Fruit fly (Drosophila melanogaster) whole organism, prepupa: Measurements from ENCODE around the gene CG33647.
A peak's percentile ranks its signal among the peaks of the same experiment; 100 is the strongest.

Experiments used
- Blimp-1 ChIP-seq: fragments of 200-800 bp; sonication (Bioruptor generic); optimal IDR thresholded peaks from 3 replicates; lab custom pipeline; 2017; ENCODE audit warnings: missing biosample characterization, missing genetic modification characterization, mild to moderate bottlenecking, moderate library complexity, missing genetic modification reagents
- CG10631 ChIP-seq: fragments of 200-800 bp; sonication (Bioruptor generic); optimal IDR thresholded peaks from 2 replicates; lab custom pipeline; 2016; ENCODE audit warnings: missing biosample characterization, missing genetic modification characterization
- CG10669 ChIP-seq: fragments of 200-800 bp; sonication (Bioruptor generic); optimal IDR thresholded peaks from 3 replicates; lab custom pipeline; 2018; ENCODE audit warnings: missing biosample characterization, mild to moderate bottlenecking, missing genetic modification characterization, moderate library complexity
- CG11902 ChIP-seq: fragments of 200-800 bp; sonication (Bioruptor generic); optimal IDR thresholded peaks from 3 replicates; lab custom pipeline; 2016; ENCODE audit warnings: missing biosample characterization, missing genetic modification characterization
- CG15336 ChIP-seq: fragments of 200-800 bp; sonication (Bioruptor generic); IDR thresholded peaks from 2 replicates; pipeline ENCODE4 v1.3.6; 2022; ENCODE audit warnings: missing biosample characterization, missing genetic modification characterization
- CG1621 ChIP-seq: fragments of 200-800 bp; sonication (Bioruptor generic); optimal IDR thresholded peaks from 3 replicates; lab custom pipeline; 2018; ENCODE audit warnings: missing biosample characterization, mild to moderate bottlenecking, missing genetic modification characterization
- CG16779 ChIP-seq: fragments of 200-800 bp; sonication (Bioruptor generic); optimal IDR thresholded peaks from 3 replicates; lab custom pipeline; 2017; ENCODE audit warnings: missing biosample characterization, mild to moderate bottlenecking, missing genetic modification characterization
- CG3032 ChIP-seq: fragments of 200-800 bp; optimal IDR thresholded peaks from 2 replicates; lab custom pipeline; 2019; ENCODE audit warnings: missing biosample characterization, mild to moderate bottlenecking, missing genetic modification characterization, moderate library complexity
- CG31627 ChIP-seq: fragments of 200-800 bp; sonication (Bioruptor generic); optimal IDR thresholded peaks from 3 replicates; lab custom pipeline; 2016; ENCODE audit warnings: missing biosample characterization, missing genetic modification characterization
- CG32006 ChIP-seq: fragments of 200-800 bp; sonication (Bioruptor generic); optimal IDR thresholded peaks from 3 replicates; lab custom pipeline; 2017; ENCODE audit warnings: missing biosample characterization, mild to moderate bottlenecking, missing genetic modification characterization
- CG34406 ChIP-seq: fragments of 200-800 bp; sonication (Bioruptor generic); optimal IDR thresholded peaks from 3 replicates; lab custom pipeline; 2016; ENCODE audit warnings: missing biosample characterization, missing genetic modification characterization
- CG3919 ChIP-seq: fragments of 200-800 bp; sonication (Bioruptor generic); optimal IDR thresholded peaks from 3 replicates; lab custom pipeline; 2016; ENCODE audit warnings: missing biosample characterization, missing genetic modification characterization
- CG4318 ChIP-seq: fragments of 200-800 bp; sonication (Bioruptor generic); optimal IDR thresholded peaks from 3 replicates; lab custom pipeline; 2017; ENCODE audit warnings: missing biosample characterization, mild to moderate bottlenecking, missing genetic modification characterization
- CG6792 ChIP-seq: fragments of 200-800 bp; sonication (Bioruptor generic); optimal IDR thresholded peaks from 3 replicates; lab custom pipeline; 2016; ENCODE audit warnings: missing biosample characterization, missing genetic modification characterization
- CG6808 ChIP-seq: fragments of 200-800 bp; sonication (Bioruptor generic); optimal IDR thresholded peaks from 3 replicates; lab custom pipeline; 2017; ENCODE audit warnings: missing biosample characterization, missing genetic modification characterization, mild to moderate bottlenecking, moderate library complexity, missing genetic modification reagents
- CG6854 ChIP-seq: fragments of 200-800 bp; sonication (Bioruptor generic); optimal IDR thresholded peaks from 2 replicates; lab custom pipeline; 2017; ENCODE audit warnings: missing biosample characterization, mild to moderate bottlenecking, missing genetic modification characterization
- CG7368 ChIP-seq: fragments of 200-800 bp; sonication (Bioruptor generic); optimal IDR thresholded peaks from 3 replicates; lab custom pipeline; 2016; ENCODE audit warnings: missing biosample characterization, missing genetic modification characterization
- CG8119 ChIP-seq: fragments of 200-800 bp; sonication (Bioruptor generic); IDR thresholded peaks from 3 replicates; pipeline ENCODE4 v1.3.6; 2022; ENCODE audit warnings: missing biosample characterization, missing genetic modification characterization
- CG8632 ChIP-seq: fragments of 200-800 bp; sonication (Bioruptor generic); optimal IDR thresholded peaks from 3 replicates; lab custom pipeline; 2016; ENCODE audit warnings: missing biosample characterization, missing genetic modification characterization
- Eip93F ChIP-seq: fragments of 200-800 bp; sonication (Bioruptor generic); optimal IDR thresholded peaks from 2 replicates; lab custom pipeline; 2016; ENCODE audit warnings: missing biosample characterization, mild to moderate bottlenecking, missing genetic modification characterization
- Ets21C ChIP-seq: fragments of 200-800 bp; sonication (Bioruptor generic); optimal IDR thresholded peaks from 3 replicates; lab custom pipeline; 2016; ENCODE audit warnings: missing biosample characterization, missing genetic modification characterization
- Ets96B ChIP-seq: fragments of 200-800 bp; optimal IDR thresholded peaks from 2 replicates; lab custom pipeline; 2019; ENCODE audit warnings: missing biosample characterization, mild to moderate bottlenecking, missing genetic modification characterization, moderate library complexity
- Gug ChIP-seq: fragments of 200-800 bp; sonication (Bioruptor generic); IDR thresholded peaks from 2 replicates; pipeline ENCODE4 v1.3.6; 2022; ENCODE audit warnings: missing biosample characterization, missing genetic modification characterization
- Hr39 ChIP-seq: fragments of 200-800 bp; sonication (Bioruptor generic); optimal IDR thresholded peaks from 2 replicates; lab custom pipeline; 2016; ENCODE audit warnings: missing biosample characterization, missing genetic modification characterization
- Hr4 ChIP-seq: fragments of 200-800 bp; sonication (Bioruptor generic); optimal IDR thresholded peaks from 3 replicates; lab custom pipeline; 2016; ENCODE audit warnings: missing biosample characterization, missing genetic modification characterization
- Lpt ChIP-seq: fragments of 200-800 bp; sonication (Bioruptor generic); optimal IDR thresholded peaks from 3 replicates; lab custom pipeline; 2016; ENCODE audit warnings: missing biosample characterization, missing genetic modification characterization
- Met ChIP-seq: fragments of 200-800 bp; sonication (Bioruptor generic); optimal IDR thresholded peaks from 3 replicates; lab custom pipeline; 2016; ENCODE audit warnings: missing biosample characterization, missing genetic modification characterization
- OdsH ChIP-seq: fragments of 200-800 bp; sonication (Bioruptor generic); optimal IDR thresholded peaks from 3 replicates; lab custom pipeline; 2016; ENCODE audit warnings: missing biosample characterization, missing genetic modification characterization
- Smox ChIP-seq: fragments of 200-800 bp; sonication (Bioruptor generic); optimal IDR thresholded peaks from 3 replicates; lab custom pipeline; 2016; ENCODE audit warnings: missing biosample characterization, missing genetic modification characterization
- Sox14 ChIP-seq: fragments of 200-800 bp; sonication (Bioruptor generic); optimal IDR thresholded peaks from 3 replicates; lab custom pipeline; 2016; ENCODE audit warnings: missing biosample characterization, missing genetic modification characterization
- achi ChIP-seq: fragments of 200-800 bp; sonication (Bioruptor generic); optimal IDR thresholded peaks from 3 replicates; lab custom pipeline; 2016; ENCODE audit warnings: missing biosample characterization, missing genetic modification characterization
- acj6 ChIP-seq: fragments of 200-800 bp; sonication (Bioruptor generic); optimal IDR thresholded peaks from 3 replicates; lab custom pipeline; 2016; ENCODE audit warnings: missing biosample characterization, missing genetic modification characterization
- cyc ChIP-seq: fragments of 200-800 bp; sonication (Bioruptor generic); optimal IDR thresholded peaks from 3 replicates; lab custom pipeline; 2016; ENCODE audit warnings: missing biosample characterization, missing genetic modification characterization
- dac ChIP-seq: fragments of 200-800 bp; sonication (Bioruptor generic); optimal IDR thresholded peaks from 2 replicates; lab custom pipeline; 2017; ENCODE audit warnings: missing biosample characterization, mild to moderate bottlenecking, missing genetic modification characterization
- eg ChIP-seq: fragments of 200-800 bp; sonication (Bioruptor generic); IDR thresholded peaks from 3 replicates; pipeline ENCODE4 v1.3.6; 2022; ENCODE audit warnings: missing biosample characterization, missing genetic modification characterization
- esn ChIP-seq: fragments of 200-800 bp; sonication (Bioruptor generic); optimal IDR thresholded peaks from 2 replicates; lab custom pipeline; 2016; ENCODE audit warnings: missing biosample characterization, mild to moderate bottlenecking, missing genetic modification characterization, moderate library complexity
- fd59A ChIP-seq: fragments of 200-800 bp; sonication (Bioruptor generic); optimal IDR thresholded peaks from 2 replicates; lab custom pipeline; 2017; ENCODE audit warnings: missing biosample characterization, mild to moderate bottlenecking, missing genetic modification characterization, missing genetic modification reagents
- fkh ChIP-seq: fragments of 200-800 bp; sonication (Bioruptor generic); optimal IDR thresholded peaks from 3 replicates; lab custom pipeline; 2017; ENCODE audit warnings: missing biosample characterization, mild to moderate bottlenecking, missing genetic modification characterization, moderate library complexity
- lz ChIP-seq: fragments of 200-800 bp; sonication (Bioruptor generic); optimal IDR thresholded peaks from 3 replicates; lab custom pipeline; 2016; ENCODE audit warnings: missing biosample characterization, missing genetic modification characterization
- net ChIP-seq: fragments of 200-800 bp; sonication (Bioruptor generic); optimal IDR thresholded peaks from 3 replicates; lab custom pipeline; 2016; ENCODE audit warnings: missing biosample characterization, missing genetic modification characterization
- salr ChIP-seq, 2 experiments: fragments of 200-800 bp; sonication (Bioruptor generic); optimal IDR thresholded peaks; 3 replicates each; lab custom pipeline; 2016 to 2018; ENCODE audit warnings: missing biosample characterization in 2 of 2, missing genetic modification characterization in 2 of 2, mild to moderate bottlenecking in 1 of 2
- svp ChIP-seq: fragments of 200-800 bp; sonication (Bioruptor generic); peaks from one replicate; lab custom pipeline; 2016; ENCODE audit warnings: missing biosample characterization, missing genetic modification characterization
- topi ChIP-seq: fragments of 200-800 bp; sonication (Bioruptor generic); optimal IDR thresholded peaks from 3 replicates; lab custom pipeline; 2016; ENCODE audit warnings: missing biosample characterization, missing genetic modification characterization
- vri ChIP-seq: fragments of 200-800 bp; sonication (Bioruptor generic); optimal IDR thresholded peaks from 3 replicates; lab custom pipeline; 2016; ENCODE audit warnings: missing biosample characterization, mild to moderate bottlenecking, missing genetic modification characterization

Gene CG33647

DNA sequence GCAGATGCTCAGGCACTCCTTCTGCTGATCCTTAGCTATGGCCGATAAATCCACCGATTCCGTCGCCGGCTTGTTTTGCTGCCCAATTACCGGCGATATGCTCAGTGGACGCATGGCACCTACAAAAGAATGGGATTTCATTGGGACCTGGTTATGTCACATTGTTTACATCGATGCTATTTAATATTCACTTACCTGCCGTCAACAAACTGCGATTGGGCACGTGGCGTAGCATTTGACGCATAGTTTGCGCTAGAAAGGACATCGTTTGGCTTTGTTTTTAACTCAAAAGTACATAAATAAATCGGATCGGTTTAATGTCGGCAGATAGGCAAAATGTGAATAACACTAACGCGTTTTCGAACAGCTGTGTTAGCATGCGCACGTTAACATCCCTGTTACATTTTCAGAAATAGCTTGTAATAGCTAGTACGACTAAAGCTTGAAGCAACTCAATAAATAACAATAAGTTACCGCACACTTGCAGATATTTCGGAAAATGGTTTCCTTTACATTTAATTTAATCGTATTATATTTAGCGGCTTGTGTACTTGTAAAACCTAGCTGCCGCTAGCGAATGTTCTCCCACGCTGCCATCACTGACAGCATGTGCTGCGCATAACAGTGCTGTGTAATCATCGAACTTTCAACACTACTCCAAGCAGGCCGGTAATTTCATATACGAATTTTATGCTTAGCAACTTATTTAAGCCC lies 18.7 kb downstream of the CG33647 start, which contains the start of the genes mRpL21 and rept (continued):
- TF ChIP-seq CG6808 (GFP tag; lab: Kevin White, UChicago) = no peak
- peak; percentile 62 for TF ChIP-seq achi (GFP tag; lab: Kevin White, UChicago)
- peak; percentile 32; the same call in 1 of the 2 replicates for TF ChIP-seq CG15336
- TF ChIP-seq Ets21C (GFP tag; lab: Kevin White, UChicago) = peak; percentile 28
- TF ChIP-seq CG8119 = no peak
- peak; percentile 67 for TF ChIP-seq cyc
- TF ChIP-seq CG7368 (GFP tag; lab: Kevin White, UChicago) = no peak
- peak; percentile 36 for TF ChIP-seq CG10669 (GFP tag; lab: Kevin White, UChicago)
- TF ChIP-seq Lpt (GFP tag; lab: Kevin White, UChicago) = no peak

DNA sequence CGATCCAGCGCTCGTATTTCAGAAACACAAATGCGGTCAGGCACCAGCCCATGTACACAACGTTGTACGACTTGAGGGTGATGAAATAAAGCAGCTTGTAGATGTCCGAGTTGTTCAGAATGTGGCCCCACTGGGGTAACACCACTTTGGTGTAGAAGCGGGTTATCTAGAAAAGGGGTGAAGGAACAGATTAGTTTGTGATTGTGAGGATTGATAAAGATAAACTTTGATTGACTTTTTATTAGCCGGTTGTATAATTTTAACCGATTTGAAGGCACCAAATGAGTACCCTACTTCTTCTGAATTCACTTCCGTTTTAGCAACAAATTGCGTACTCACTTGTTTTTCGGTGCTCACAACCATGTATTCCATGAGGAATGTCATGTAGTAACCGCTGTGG lies 22.0 kb downstream of the CG33647 start:
- TF ChIP-seq achi (GFP tag; lab: Kevin White, UChicago) = no peak
- no peak for TF ChIP-seq Smox (GFP tag; lab: Kevin White, UChicago)
- TF ChIP-seq topi (GFP tag; lab: Kevin White, UChicago) = no peak
- TF ChIP-seq CG31627 (GFP tag; lab: Kevin White, UChicago) = no peak
- no peak for TF ChIP-seq CG6854 (GFP tag; lab: Kevin White, UChicago)
- no peak for TF ChIP-seq Eip93F (GFP tag; lab: Kevin White, UChicago)
- TF ChIP-seq CG10669 (GFP tag; lab: Kevin White, UChicago) = no peak
- no peak for TF ChIP-seq Hr39 (GFP tag; lab: Kevin White, UChicago)
- TF ChIP-seq CG11902 (GFP tag; lab: Kevin White, UChicago) = no peak
- no peak for TF ChIP-seq CG34406 (GFP tag; lab: Kevin White, UChicago)
- no peak for TF ChIP-seq CG3032
- TF ChIP-seq lz (GFP tag; lab: Kevin White, UChicago) = no peak
- TF ChIP-seq Ets96B (tag; lab: Kevin White, UChicago) = no peak
- TF ChIP-seq OdsH (GFP tag; lab: Kevin White, UChicago) = no peak
- no peak for TF ChIP-seq vri (GFP tag; lab: Kevin White, UChicago)

DNA sequence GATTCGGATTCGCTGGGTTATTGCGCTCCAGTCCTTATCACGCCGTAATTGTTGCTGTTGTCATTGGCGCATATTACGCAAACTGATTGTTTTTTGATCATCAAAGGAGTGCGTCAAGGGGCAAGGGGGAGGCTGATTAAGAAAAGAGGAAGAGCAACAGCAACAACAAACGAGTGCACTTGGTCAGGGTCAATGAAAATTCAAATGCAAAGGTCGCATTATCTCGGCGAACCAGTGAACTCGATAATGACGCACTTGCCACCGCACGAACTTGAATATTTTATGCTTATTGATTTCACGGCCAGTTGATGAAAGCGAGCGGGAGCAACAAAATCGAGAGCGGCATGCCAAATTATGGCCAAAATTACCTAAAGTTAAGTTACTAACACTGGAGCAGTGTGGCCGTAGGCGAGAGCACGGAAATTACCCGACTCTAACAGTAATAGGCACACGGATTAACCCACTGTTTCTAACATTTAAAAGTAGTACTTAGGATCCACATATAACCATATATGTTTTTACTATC lies 24.2 kb downstream of the CG33647 start, which contains the start of gene nes:
Gene nes (minus strand): TSS at position 402 of the 526 bp plus-strand sequence.
- TF ChIP-seq CG6808 (GFP tag; lab: Kevin White, UChicago) = no peak
- TF ChIP-seq Sox14 (GFP tag; lab: Kevin White, UChicago) = peak; percentile 16
- TF ChIP-seq Ets96B (tag; lab: Kevin White, UChicago) = no peak
- TF ChIP-seq CG16779 = no peak
- TF ChIP-seq OdsH (GFP tag; lab: Kevin White, UChicago) = no peak
- TF ChIP-seq CG8632 (GFP tag; lab: Kevin White, UChicago) = no peak
- no peak for TF ChIP-seq acj6
- no peak for TF ChIP-seq fd59A
- TF ChIP-seq CG10631 (GFP tag; lab: Kevin White, UChicago) = no peak
- no peak for TF ChIP-seq lz (GFP tag; lab: Kevin White, UChicago)
- no peak for TF ChIP-seq CG3919 (GFP tag; lab: Kevin White, UChicago)
- no peak for TF ChIP-seq topi (GFP tag; lab: Kevin White, UChicago)
- no peak for TF ChIP-seq CG11902 (GFP tag; lab: Kevin White, UChicago)
- TF ChIP-seq achi (GFP tag; lab: Kevin White, UChicago) = no peak
- TF ChIP-seq svp (GFP tag; lab: Kevin White, UChicago) = peak; percentile 98
- peak; percentile 25; the same call in 1 of the 3 replicates for TF ChIP-seq eg (GFP tag; lab: Robert Waterston, UW)
- no peak for TF ChIP-seq Gug (GFP tag; lab: Robert Waterston, UW)
- peak; percentile 100 for TF ChIP-seq vri (GFP tag; lab: Kevin White, UChicago)
- no peak for TF ChIP-seq CG1621
- no peak for TF ChIP-seq Hr4 (GFP tag; lab: Kevin White, UChicago)
- TF ChIP-seq fkh (GFP tag; lab: Kevin White, UChicago) = no peak
- no peak for TF ChIP-seq net (GFP tag; lab: Kevin White, UChicago)
- TF ChIP-seq Eip93F (GFP tag; lab: Kevin White, UChicago) = peak; percentile 21
- TF ChIP-seq CG34406 (GFP tag; lab: Kevin White, UChicago) = no peak
- TF ChIP-seq CG4318 (GFP tag; lab: Kevin White, UChicago) = no peak
- TF ChIP-seq CG32006 (GFP tag; lab: Kevin White, UChicago) = no peak
- TF ChIP-seq CG6792 (GFP tag; lab: Kevin White, UChicago) = no peak
- TF ChIP-seq Met (GFP tag; lab: Kevin White, UChicago) = no peak
- no peak for TF ChIP-seq CG3032
- no peak for TF ChIP-seq esn (GFP tag; lab: Kevin White, UChicago)
- no peak for TF ChIP-seq salr (GFP tag; optimal IDR thresholded peaks at IDR 0.05; lab: Kevin White, UChicago)
- TF ChIP-seq CG6854 (GFP tag; lab: Kevin White, UChicago) = peak; percentile 54
- no peak for TF ChIP-seq Blimp-1 (GFP tag; lab: Kevin White, UChicago)
- peak; percentile 22 for TF ChIP-seq cyc
- TF ChIP-seq dac = no peak
- peak; percentile 12 for TF ChIP-seq Hr39 (GFP tag; lab: Kevin White, UChicago)
